Fruit fly (Drosophila melanogaster) whole organism, wandering third instar larva: ENCODE results near the gene amrt.

ENCODE experiments used
- Abd-B ChIP-seq: fragments of >200 bp; optimal IDR thresholded peaks from 2 replicates; lab custom pipeline; 2017; ENCODE audit warnings: missing biosample characterization, missing genetic modification characterization
- CG32264 ChIP-seq: fragments of 200-800 bp; sonication (Bioruptor generic); optimal IDR thresholded peaks from 2 replicates; lab custom pipeline; 2016; ENCODE audit warnings: missing biosample characterization, missing genetic modification characterization
- CG9705 ChIP-seq: fragments of 200-800 bp; sonication (Bioruptor generic); optimal IDR thresholded peaks from 2 replicates; lab custom pipeline; 2018; ENCODE audit warnings: missing biosample characterization, mild to moderate bottlenecking, missing genetic modification characterization
- CrebA ChIP-seq: fragments of 200-800 bp; sonication (Bioruptor generic); optimal IDR thresholded peaks from 2 replicates; lab custom pipeline; 2016; ENCODE audit warnings: missing biosample characterization, mild to moderate bottlenecking, missing genetic modification characterization, borderline replicate concordance
- Dfd ChIP-seq: fragments of >200 bp; optimal IDR thresholded peaks from 2 replicates; lab custom pipeline; 2017; ENCODE audit warnings: missing biosample characterization, missing genetic modification characterization
- Dif ChIP-seq: fragments of 200-275, 200-300 bp; sonication (Bioruptor generic); optimal IDR thresholded peaks from 2 replicates; lab custom pipeline; 2018; ENCODE audit warnings: missing biosample characterization, missing genetic modification characterization; ENCODE audit not compliant: partially characterized antibody
- GATAd ChIP-seq: sonication (Bioruptor generic); optimal IDR thresholded peaks from 2 replicates; lab custom pipeline; 2016; ENCODE audit warnings: missing biosample characterization, missing genetic modification characterization
- HLH106 ChIP-seq: fragments of 200-800 bp; optimal IDR thresholded peaks from 3 replicates; lab custom pipeline; 2019; ENCODE audit warnings: missing biosample characterization, mild to moderate bottlenecking, missing genetic modification characterization, moderate library complexity
- Hnf4 ChIP-seq: fragments of 200-800 bp; sonication (Bioruptor generic); optimal IDR thresholded peaks from 2 replicates; lab custom pipeline; 2016; ENCODE audit warnings: missing biosample characterization, mild to moderate bottlenecking, missing genetic modification characterization
- Hr78 ChIP-seq: fragments of >200 bp; optimal IDR thresholded peaks from 2 replicates; lab custom pipeline; 2017; ENCODE audit warnings: missing biosample characterization, missing genetic modification characterization
- Hr83 ChIP-seq: fragments of 200-300 bp; sonication (Bioruptor generic); optimal IDR thresholded peaks from 2 replicates; lab custom pipeline; 2016; ENCODE audit warnings: missing biosample characterization, mild to moderate bottlenecking, missing genetic modification characterization, moderate library complexity; ENCODE audit not compliant: poor library complexity, severe bottlenecking
- Jra ChIP-seq: sonication (Bioruptor generic); optimal IDR thresholded peaks from 2 replicates; lab custom pipeline; 2016; ENCODE audit warnings: missing biosample characterization, missing genetic modification characterization
- Mio ChIP-seq: sonication (Bioruptor generic); optimal IDR thresholded peaks from 2 replicates; lab custom pipeline; 2016; ENCODE audit warnings: missing biosample characterization, missing genetic modification characterization
- Myc ChIP-seq: fragments of >200 bp; optimal IDR thresholded peaks from 2 replicates; lab custom pipeline; 2017
- N ChIP-seq: fragments of >200 bp; optimal IDR thresholded peaks from 2 replicates; lab custom pipeline; 2018; ENCODE audit warnings: missing biosample characterization, missing external identifiers, missing genetic modification characterization
- OdsH ChIP-seq: fragments of 200-800 bp; sonication (Bioruptor generic); optimal IDR thresholded peaks from 2 replicates; lab custom pipeline; 2016; ENCODE audit warnings: missing biosample characterization, mild to moderate bottlenecking, missing genetic modification characterization
- Rel ChIP-seq, 2 experiments: fragments of 200-800 bp; sonication (Bioruptor generic) in 1 of 2; optimal IDR thresholded peaks; 2 replicates in 1 of 2; 3 replicates in 1 of 2; lab custom pipeline; 2016 to 2019; ENCODE audit warnings: mild to moderate bottlenecking in 2 of 2, missing biosample characterization in 2 of 2, missing genetic modification characterization in 2 of 2, moderate library complexity in 1 of 2
- Sp1 ChIP-seq: fragments of 200-800 bp; sonication (Bioruptor generic); optimal IDR thresholded peaks from 3 replicates; lab custom pipeline; 2019; ENCODE audit warnings: missing biosample characterization, mild to moderate bottlenecking, missing genetic modification characterization, moderate library complexity
- Vsx2 ChIP-seq: fragments of 200-300, 225-300 bp; sonication (Bioruptor generic); optimal IDR thresholded peaks from 2 replicates; lab custom pipeline; 2018; ENCODE audit warnings: missing biosample characterization, missing genetic modification characterization; ENCODE audit not compliant: partially characterized antibody
- br ChIP-seq: fragments of 200-800 bp; sonication (Bioruptor generic); optimal IDR thresholded peaks from 2 replicates; lab custom pipeline; 2016; ENCODE audit warnings: missing biosample characterization, missing genetic modification characterization
- brk ChIP-seq: fragments of 200-800 bp; sonication (Bioruptor generic); optimal IDR thresholded peaks from 2 replicates; lab custom pipeline; 2016; ENCODE audit warnings: missing biosample characterization, mild to moderate bottlenecking, missing genetic modification characterization
- dl ChIP-seq, 2 experiments: fragments of 175-275, 200-275 bp in 1 of 2; fragments of 200-275 bp in 1 of 2; sonication (Bioruptor generic); optimal IDR thresholded peaks; lab custom pipeline; 2018; ENCODE audit warnings: mild to moderate bottlenecking in 2 of 2, missing biosample characterization in 2 of 2, missing genetic modification characterization in 2 of 2, moderate library complexity in 2 of 2; ENCODE audit not compliant: partially characterized antibody in 2 of 2, insufficient read depth in 1 of 2
- dmrt93B ChIP-seq: fragments of 200-800 bp; sonication (Bioruptor generic); optimal IDR thresholded peaks from 2 replicates; lab custom pipeline; 2018; ENCODE audit warnings: missing biosample characterization, mild to moderate bottlenecking, missing genetic modification characterization
- dsf ChIP-seq: sonication (Bioruptor generic); optimal IDR thresholded peaks from 2 replicates; lab custom pipeline; 2016; ENCODE audit warnings: missing biosample characterization, missing genetic modification characterization, borderline replicate concordance
- ey ChIP-seq: fragments of 200-800 bp; sonication (Bioruptor generic); optimal IDR thresholded peaks from 2 replicates; lab custom pipeline; 2016; ENCODE audit warnings: missing biosample characterization, missing genetic modification characterization
- foxo ChIP-seq, 2 experiments: fragments of 200-800 bp; sonication (Bioruptor generic); optimal IDR thresholded peaks; 2 replicates in 1 of 2; 3 replicates in 1 of 2; lab custom pipeline; 2016 to 2017; ENCODE audit warnings: missing biosample characterization in 2 of 2, missing genetic modification characterization in 2 of 2
- fru ChIP-seq: fragments of 200-800 bp; sonication (Bioruptor generic); optimal IDR thresholded peaks from 3 replicates; lab custom pipeline; 2016; ENCODE audit warnings: missing biosample characterization, mild to moderate bottlenecking, missing genetic modification characterization
- h ChIP-seq: fragments of 200-800 bp; sonication (Bioruptor generic); optimal IDR thresholded peaks from 3 replicates; lab custom pipeline; 2016; ENCODE audit warnings: missing biosample characterization, mild to moderate bottlenecking, missing genetic modification characterization
- jim ChIP-seq: fragments of 175-275, 200-325 bp; sonication (Bioruptor generic); optimal IDR thresholded peaks from 2 replicates; lab custom pipeline; 2016; ENCODE audit warnings: missing biosample characterization, mild to moderate bottlenecking, missing genetic modification characterization
- lola ChIP-seq: fragments of >200 bp; optimal IDR thresholded peaks from 2 replicates; lab custom pipeline; 2017; ENCODE audit warnings: missing biosample characterization, missing genetic modification characterization
- pan ChIP-seq: fragments of >200 bp; optimal IDR thresholded peaks from 2 replicates; lab custom pipeline; 2017
- psq ChIP-seq: fragments of 200-800 bp; sonication (Bioruptor generic); optimal IDR thresholded peaks from 3 replicates; lab custom pipeline; 2017; ENCODE audit warnings: missing biosample characterization, mild to moderate bottlenecking, missing genetic modification characterization, moderate library complexity
- rgr ChIP-seq: fragments of 200-800 bp; sonication (Bioruptor generic); optimal IDR thresholded peaks from 3 replicates; lab custom pipeline; 2016; ENCODE audit warnings: missing biosample characterization, mild to moderate bottlenecking, missing genetic modification characterization
- sage ChIP-seq: fragments of 200-800 bp; sonication (Bioruptor generic); optimal IDR thresholded peaks from 2 replicates; lab custom pipeline; 2016; ENCODE audit warnings: missing biosample characterization, mild to moderate bottlenecking, missing genetic modification characterization
- sv ChIP-seq: fragments of 200-800 bp; sonication (Bioruptor generic); optimal IDR thresholded peaks from 3 replicates; lab custom pipeline; 2016; ENCODE audit warnings: missing biosample characterization, missing genetic modification characterization
- tai ChIP-seq: sonication (Bioruptor generic); optimal IDR thresholded peaks from 2 replicates; lab custom pipeline; 2016; ENCODE audit warnings: missing biosample characterization, missing genetic modification characterization
- usp ChIP-seq: fragments of >200 bp; optimal IDR thresholded peaks from 2 replicates; lab custom pipeline; 2017; ENCODE audit warnings: missing biosample characterization, missing genetic modification characterization
- woc ChIP-seq: sonication (Bioruptor generic); optimal IDR thresholded peaks from 2 replicates; lab custom pipeline; 2016; ENCODE audit warnings: missing biosample characterization, mild to moderate bottlenecking, missing genetic modification characterization

Gene amrt

dm6 chrX:13781739-13782502 lies at the start of gene amrt, which contains the start of gene CtsB:
TSS of gene amrt (plus strand) at chrX:13782459.
TSS of gene CtsB (minus strand) at chrX:13782170.
- TF ChIP-seq usp (GFP tag; lab: Kevin White, UChicago): no peak
- no peak for TF ChIP-seq lola (GFP tag; lab: Kevin White, UChicago)
- TF ChIP-seq Myc (lab: Kevin White, UChicago): peak; percentile 7
- no peak for TF ChIP-seq dsf
- TF ChIP-seq Jra: peak; percentile 48
- peak in 1 of 2 experiments; percentile 69 for TF ChIP-seq foxo (GFP tag; optimal IDR thresholded peaks at IDR 0.05; lab: Kevin White, UChicago)
- no peak for TF ChIP-seq Rel (GFP tag; optimal IDR thresholded peaks at IDR 0.05; lab: Kevin White, UChicago)
- peak; percentile 48 for TF ChIP-seq Rel (tag; optimal IDR thresholded peaks at IDR 0.05; lab: Kevin White, UChicago)
- TF ChIP-seq br: peak; percentile 45
- TF ChIP-seq brk (GFP tag; lab: Kevin White, UChicago): no peak
- TF ChIP-seq dl (GFP tag; optimal IDR thresholded peaks at IDR 0.05; lab: Kevin White, UChicago; ENCODE audit: insufficient read depth in 1 of 2, partially characterized antibody in 2 of 2): no peak
- peak; percentile 57 for TF ChIP-seq CG9705
- peak; percentile 58 for TF ChIP-seq jim
- TF ChIP-seq CrebA: peak; percentile 47
- no peak for TF ChIP-seq Dfd (GFP tag; lab: Kevin White, UChicago)
- no peak for TF ChIP-seq CG32264
- TF ChIP-seq tai (GFP tag; lab: Kevin White, UChicago): peak; percentile 46
- TF ChIP-seq Abd-B (GFP tag; lab: Kevin White, UChicago): no peak
- no peak for TF ChIP-seq Dif (GFP tag; lab: Kevin White, UChicago)
- peak; percentile 57 for TF ChIP-seq ey (GFP tag; lab: Kevin White, UChicago)
- no peak for TF ChIP-seq sv (GFP tag; lab: Kevin White, UChicago)
- peak; percentile 93 for TF ChIP-seq woc (GFP tag; lab: Kevin White, UChicago)
- TF ChIP-seq Hnf4 (GFP tag; lab: Kevin White, UChicago): peak; percentile 64
- peak; percentile 55 for TF ChIP-seq dmrt93B
- peak; percentile 55 for TF ChIP-seq rgr
- peak; percentile 75 for TF ChIP-seq Sp1 (GFP tag; lab: Kevin White, UChicago)
- TF ChIP-seq psq (GFP tag; lab: Kevin White, UChicago): peak; percentile 37
- TF ChIP-seq h (GFP tag; lab: Kevin White, UChicago): peak; percentile 64
- TF ChIP-seq HLH106: peak; percentile 64
- no peak for TF ChIP-seq sage (GFP tag; lab: Kevin White, UChicago)
- no peak for TF ChIP-seq Mio (GFP tag; lab: Kevin White, UChicago)
- TF ChIP-seq Vsx2: no peak
- TF ChIP-seq N (GFP tag; lab: Kevin White, UChicago): no peak
- TF ChIP-seq Hr83: no peak
- no peak for TF ChIP-seq Hr78 (GFP tag; lab: Kevin White, UChicago)
- peak; percentile 31 for TF ChIP-seq OdsH
- no peak for TF ChIP-seq pan (lab: Kevin White, UChicago)
- peak; percentile 65 for TF ChIP-seq fru
- peak; percentile 38 for TF ChIP-seq GATAd (GFP tag; lab: Kevin White, UChicago)

DNA sequence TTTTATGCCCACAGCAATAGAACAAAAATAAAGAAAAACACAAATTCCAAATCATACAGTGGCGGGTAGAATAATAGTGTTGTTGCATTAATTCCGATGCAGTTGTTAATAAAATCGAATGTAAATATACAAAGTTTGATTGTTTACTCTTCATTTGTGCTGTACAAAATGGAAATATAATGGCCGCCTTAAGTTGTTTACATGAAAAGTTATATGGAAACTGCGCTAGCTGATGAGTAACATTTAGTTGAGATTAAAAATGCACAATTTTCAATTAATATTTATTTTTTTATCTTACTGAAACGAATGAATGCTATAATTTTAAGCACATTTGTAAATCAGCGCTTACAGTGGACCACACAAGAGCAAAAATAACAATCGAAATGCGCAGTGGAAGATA lies 47.4 kb upstream of the amrt start:
- TF ChIP-seq psq (GFP tag; lab: Kevin White, UChicago) (peak; percentile 10), fru (no peak), sage (GFP tag; lab: Kevin White, UChicago) (no peak), OdsH (peak; percentile 46), Mio (GFP tag; lab: Kevin White, UChicago) (no peak), Jra (no peak), Rel (GFP tag; optimal IDR thresholded peaks at IDR 0.05; lab: Kevin White, UChicago) (no peak), Rel (tag; optimal IDR thresholded peaks at IDR 0.05; lab: Kevin White, UChicago) (no peak), woc (GFP tag; lab: Kevin White, UChicago) (peak; percentile 10)
